Fruit fly (Drosophila melanogaster) whole organism, wandering third instar larva: ENCODE results near the gene rho-6.

Source experiments
- Abd-B ChIP-seq: fragments of >200 bp; optimal IDR thresholded peaks from 2 replicates; lab custom pipeline; 2017; ENCODE audit warnings: missing biosample characterization, missing genetic modification characterization
- CG32264 ChIP-seq: fragments of 200-800 bp; sonication (Bioruptor generic); optimal IDR thresholded peaks from 2 replicates; lab custom pipeline; 2016; ENCODE audit warnings: missing biosample characterization, missing genetic modification characterization
- CrebA ChIP-seq: fragments of 200-800 bp; sonication (Bioruptor generic); optimal IDR thresholded peaks from 2 replicates; lab custom pipeline; 2016; ENCODE audit warnings: missing biosample characterization, mild to moderate bottlenecking, missing genetic modification characterization, borderline replicate concordance
- Dfd ChIP-seq: fragments of >200 bp; optimal IDR thresholded peaks from 2 replicates; lab custom pipeline; 2017; ENCODE audit warnings: missing biosample characterization, missing genetic modification characterization
- Dif ChIP-seq: fragments of 200-275, 200-300 bp; sonication (Bioruptor generic); optimal IDR thresholded peaks from 2 replicates; lab custom pipeline; 2018; ENCODE audit warnings: missing biosample characterization, missing genetic modification characterization; ENCODE audit not compliant: partially characterized antibody
- GATAd ChIP-seq: sonication (Bioruptor generic); optimal IDR thresholded peaks from 2 replicates; lab custom pipeline; 2016; ENCODE audit warnings: missing biosample characterization, missing genetic modification characterization
- HLH106 ChIP-seq: fragments of 200-800 bp; optimal IDR thresholded peaks from 3 replicates; lab custom pipeline; 2019; ENCODE audit warnings: missing biosample characterization, mild to moderate bottlenecking, missing genetic modification characterization, moderate library complexity
- Hnf4 ChIP-seq: fragments of 200-800 bp; sonication (Bioruptor generic); optimal IDR thresholded peaks from 2 replicates; lab custom pipeline; 2016; ENCODE audit warnings: missing biosample characterization, mild to moderate bottlenecking, missing genetic modification characterization
- Hr78 ChIP-seq: fragments of >200 bp; optimal IDR thresholded peaks from 2 replicates; lab custom pipeline; 2017; ENCODE audit warnings: missing biosample characterization, missing genetic modification characterization
- Hr83 ChIP-seq: fragments of 200-300 bp; sonication (Bioruptor generic); optimal IDR thresholded peaks from 2 replicates; lab custom pipeline; 2016; ENCODE audit warnings: missing biosample characterization, mild to moderate bottlenecking, missing genetic modification characterization, moderate library complexity; ENCODE audit not compliant: poor library complexity, severe bottlenecking
- Jra ChIP-seq: sonication (Bioruptor generic); optimal IDR thresholded peaks from 2 replicates; lab custom pipeline; 2016; ENCODE audit warnings: missing biosample characterization, missing genetic modification characterization
- Mio ChIP-seq: sonication (Bioruptor generic); optimal IDR thresholded peaks from 2 replicates; lab custom pipeline; 2016; ENCODE audit warnings: missing biosample characterization, missing genetic modification characterization
- Myc ChIP-seq: fragments of >200 bp; optimal IDR thresholded peaks from 2 replicates; lab custom pipeline; 2017
- N ChIP-seq: fragments of >200 bp; optimal IDR thresholded peaks from 2 replicates; lab custom pipeline; 2018; ENCODE audit warnings: missing biosample characterization, missing external identifiers, missing genetic modification characterization
- OdsH ChIP-seq: fragments of 200-800 bp; sonication (Bioruptor generic); optimal IDR thresholded peaks from 2 replicates; lab custom pipeline; 2016; ENCODE audit warnings: missing biosample characterization, mild to moderate bottlenecking, missing genetic modification characterization
- Rel ChIP-seq, 2 experiments: fragments of 200-800 bp; sonication (Bioruptor generic) in 1 of 2; optimal IDR thresholded peaks; 2 replicates in 1 of 2; 3 replicates in 1 of 2; lab custom pipeline; 2016 to 2019; ENCODE audit warnings: mild to moderate bottlenecking in 2 of 2, missing biosample characterization in 2 of 2, missing genetic modification characterization in 2 of 2, moderate library complexity in 1 of 2
- Sp1 ChIP-seq: fragments of 200-800 bp; sonication (Bioruptor generic); optimal IDR thresholded peaks from 3 replicates; lab custom pipeline; 2019; ENCODE audit warnings: missing biosample characterization, mild to moderate bottlenecking, missing genetic modification characterization, moderate library complexity
- Vsx2 ChIP-seq: fragments of 200-300, 225-300 bp; sonication (Bioruptor generic); optimal IDR thresholded peaks from 2 replicates; lab custom pipeline; 2018; ENCODE audit warnings: missing biosample characterization, missing genetic modification characterization; ENCODE audit not compliant: partially characterized antibody
- br ChIP-seq: fragments of 200-800 bp; sonication (Bioruptor generic); optimal IDR thresholded peaks from 2 replicates; lab custom pipeline; 2016; ENCODE audit warnings: missing biosample characterization, missing genetic modification characterization
- brk ChIP-seq: fragments of 200-800 bp; sonication (Bioruptor generic); optimal IDR thresholded peaks from 2 replicates; lab custom pipeline; 2016; ENCODE audit warnings: missing biosample characterization, mild to moderate bottlenecking, missing genetic modification characterization
- dl ChIP-seq, 2 experiments: fragments of 175-275, 200-275 bp in 1 of 2; fragments of 200-275 bp in 1 of 2; sonication (Bioruptor generic); optimal IDR thresholded peaks; lab custom pipeline; 2018; ENCODE audit warnings: mild to moderate bottlenecking in 2 of 2, missing biosample characterization in 2 of 2, missing genetic modification characterization in 2 of 2, moderate library complexity in 2 of 2; ENCODE audit not compliant: partially characterized antibody in 2 of 2, insufficient read depth in 1 of 2
- dmrt93B ChIP-seq: fragments of 200-800 bp; sonication (Bioruptor generic); optimal IDR thresholded peaks from 2 replicates; lab custom pipeline; 2018; ENCODE audit warnings: missing biosample characterization, mild to moderate bottlenecking, missing genetic modification characterization
- dsf ChIP-seq: sonication (Bioruptor generic); optimal IDR thresholded peaks from 2 replicates; lab custom pipeline; 2016; ENCODE audit warnings: missing biosample characterization, missing genetic modification characterization, borderline replicate concordance
- ey ChIP-seq: fragments of 200-800 bp; sonication (Bioruptor generic); optimal IDR thresholded peaks from 2 replicates; lab custom pipeline; 2016; ENCODE audit warnings: missing biosample characterization, missing genetic modification characterization
- foxo ChIP-seq, 2 experiments: fragments of 200-800 bp; sonication (Bioruptor generic); optimal IDR thresholded peaks; 2 replicates in 1 of 2; 3 replicates in 1 of 2; lab custom pipeline; 2016 to 2017; ENCODE audit warnings: missing biosample characterization in 2 of 2, missing genetic modification characterization in 2 of 2
- fru ChIP-seq: fragments of 200-800 bp; sonication (Bioruptor generic); optimal IDR thresholded peaks from 3 replicates; lab custom pipeline; 2016; ENCODE audit warnings: missing biosample characterization, mild to moderate bottlenecking, missing genetic modification characterization
- h ChIP-seq: fragments of 200-800 bp; sonication (Bioruptor generic); optimal IDR thresholded peaks from 3 replicates; lab custom pipeline; 2016; ENCODE audit warnings: missing biosample characterization, mild to moderate bottlenecking, missing genetic modification characterization
- jim ChIP-seq: fragments of 175-275, 200-325 bp; sonication (Bioruptor generic); optimal IDR thresholded peaks from 2 replicates; lab custom pipeline; 2016; ENCODE audit warnings: missing biosample characterization, mild to moderate bottlenecking, missing genetic modification characterization
- lola ChIP-seq: fragments of >200 bp; optimal IDR thresholded peaks from 2 replicates; lab custom pipeline; 2017; ENCODE audit warnings: missing biosample characterization, missing genetic modification characterization
- psq ChIP-seq: fragments of 200-800 bp; sonication (Bioruptor generic); optimal IDR thresholded peaks from 3 replicates; lab custom pipeline; 2017; ENCODE audit warnings: missing biosample characterization, mild to moderate bottlenecking, missing genetic modification characterization, moderate library complexity
- rgr ChIP-seq: fragments of 200-800 bp; sonication (Bioruptor generic); optimal IDR thresholded peaks from 3 replicates; lab custom pipeline; 2016; ENCODE audit warnings: missing biosample characterization, mild to moderate bottlenecking, missing genetic modification characterization
- sv ChIP-seq: fragments of 200-800 bp; sonication (Bioruptor generic); optimal IDR thresholded peaks from 3 replicates; lab custom pipeline; 2016; ENCODE audit warnings: missing biosample characterization, missing genetic modification characterization
- tai ChIP-seq: sonication (Bioruptor generic); optimal IDR thresholded peaks from 2 replicates; lab custom pipeline; 2016; ENCODE audit warnings: missing biosample characterization, missing genetic modification characterization
- usp ChIP-seq: fragments of >200 bp; optimal IDR thresholded peaks from 2 replicates; lab custom pipeline; 2017; ENCODE audit warnings: missing biosample characterization, missing genetic modification characterization
- woc ChIP-seq: sonication (Bioruptor generic); optimal IDR thresholded peaks from 2 replicates; lab custom pipeline; 2016; ENCODE audit warnings: missing biosample characterization, mild to moderate bottlenecking, missing genetic modification characterization

The rho-6 gene

dm6 chr2L:12112943-12113557 lies 20.2 kb downstream of the rho-6 start:
- TF ChIP-seq h (GFP tag; lab: Kevin White, UChicago) (peak; percentile 45), foxo (GFP tag; optimal IDR thresholded peaks at IDR 0.05; lab: Kevin White, UChicago) (peak in 1 of 2 experiments; percentile 21), Sp1 (GFP tag; lab: Kevin White, UChicago) (peak; percentile 47), Myc (peak; percentile 12), fru (peak; percentile 87), OdsH (GFP tag; lab: Kevin White, UChicago) (peak; percentile 49), brk (no peak), rgr (GFP tag; lab: Kevin White, UChicago) (peak; percentile 12), ey (GFP tag; lab: Kevin White, UChicago) (peak; percentile 51), Dfd (GFP tag; lab: Kevin White, UChicago) (no peak), HLH106 (tag; lab: Kevin White, UChicago) (peak; percentile 47), psq (peak; percentile 46), dmrt93B (GFP tag; lab: Kevin White, UChicago) (no peak), Hnf4 (GFP tag; lab: Kevin White, UChicago) (peak; percentile 39), woc (GFP tag; lab: Kevin White, UChicago) (peak; percentile 87), br (GFP tag; lab: Kevin White, UChicago) (peak; percentile 56)

- TF ChIP-seq rgr (GFP tag; lab: Kevin White, UChicago) (no peak), dmrt93B (GFP tag; lab: Kevin White, UChicago) (no peak), Mio (no peak), jim (GFP tag; lab: Kevin White, UChicago) (no peak), h (GFP tag; lab: Kevin White, UChicago) (no peak), br (GFP tag; lab: Kevin White, UChicago) (no peak), CrebA (no peak), tai (no peak), Vsx2 (no peak), brk (no peak), fru (no peak), usp (GFP tag; lab: Kevin White, UChicago) (no peak), CG32264 (GFP tag; lab: Kevin White, UChicago) (no peak), Hr78 (GFP tag; lab: Kevin White, UChicago) (no peak), dsf (GFP tag; lab: Kevin White, UChicago) (no peak), lola (GFP tag; lab: Kevin White, UChicago) (no peak), GATAd (GFP tag; lab: Kevin White, UChicago) (no peak), N (no peak), Jra (GFP tag; lab: Kevin White, UChicago) (no peak), Rel (GFP tag; optimal IDR thresholded peaks at IDR 0.05; lab: Kevin White, UChicago) (no peak), Rel (tag; optimal IDR thresholded peaks at IDR 0.05; lab: Kevin White, UChicago) (no peak)
These were observed 22.4 kb downstream of the rho-6 start, which contains the start of gene Phae2 for dm6 chr2L:12110810-12111209. Gene Phae2 (plus strand): TSS chr2L:12111110.

dm6 chr2L:12108779-12109564 lies 24.2 kb downstream of the rho-6 start, which contains the start of the genes Rab6 and Phae1:
Gene Rab6 (minus strand): TSS chr2L:12109116.
Gene Phae1 (plus strand): TSS chr2L:12109417.
- TF ChIP-seq fru = no peak
- no peak for TF ChIP-seq sv (GFP tag; lab: Kevin White, UChicago)
- no peak for TF ChIP-seq Rel (GFP tag; optimal IDR thresholded peaks at IDR 0.05; lab: Kevin White, UChicago)
- peak; percentile 54 for TF ChIP-seq Rel (tag; optimal IDR thresholded peaks at IDR 0.05; lab: Kevin White, UChicago)
- TF ChIP-seq Sp1 (GFP tag; lab: Kevin White, UChicago) = peak; percentile 28
- no peak for TF ChIP-seq dl (GFP tag; optimal IDR thresholded peaks at IDR 0.05; lab: Kevin White, UChicago; ENCODE audit: insufficient read depth in 1 of 2, partially characterized antibody in 2 of 2)
- TF ChIP-seq Hnf4 (GFP tag; lab: Kevin White, UChicago) = no peak
- TF ChIP-seq h (GFP tag; lab: Kevin White, UChicago) = peak; percentile 34
- TF ChIP-seq dsf (GFP tag; lab: Kevin White, UChicago) = no peak
- no peak for TF ChIP-seq br (GFP tag; lab: Kevin White, UChicago)
- no peak for TF ChIP-seq Mio
- TF ChIP-seq Hr78 (GFP tag; lab: Kevin White, UChicago) = no peak
- TF ChIP-seq CrebA = no peak
- peak; percentile 46 for TF ChIP-seq Jra (GFP tag; lab: Kevin White, UChicago)
- TF ChIP-seq N = no peak
- TF ChIP-seq Hr83 (GFP tag; lab: Kevin White, UChicago) = no peak
- no peak for TF ChIP-seq Dif (GFP tag; lab: Kevin White, UChicago)
- TF ChIP-seq Abd-B (GFP tag; lab: Kevin White, UChicago) = no peak
